Worm (Caenorhabditis elegans) whole organism, mixed stage, embryonic: ENCODE data around the gene sra-38.

Experiments
- blmp-1 ChIP-seq: fragments of 150-350 bp; optimal IDR thresholded peaks from 2 replicates; lab custom pipeline; 2014; ENCODE audit warnings: missing biosample characterization, missing genetic modification characterization
- ces-1 ChIP-seq: fragments of 150-350 bp; optimal IDR thresholded peaks from 2 replicates; lab custom pipeline; 2014; ENCODE audit warnings: missing biosample characterization, missing genetic modification reagents, missing genetic modification characterization
- elt-3 ChIP-seq: fragments of 150-350 bp; optimal IDR thresholded peaks from 2 replicates; lab custom pipeline; 2014; ENCODE audit warnings: missing biosample characterization, missing genetic modification characterization
- hlh-1 ChIP-seq: fragments of 150-350 bp; optimal IDR thresholded peaks from 2 replicates; lab custom pipeline; 2014; ENCODE audit warnings: missing biosample characterization, missing genetic modification reagents, missing genetic modification characterization
- lin-13 ChIP-seq: fragments of 150-350 bp; optimal IDR thresholded peaks from 2 replicates; lab custom pipeline; 2014; ENCODE audit warnings: missing biosample characterization, missing genetic modification characterization
- lsy-2 ChIP-seq: fragments of 150-350 bp; optimal IDR thresholded peaks from 2 replicates; lab custom pipeline; 2014; ENCODE audit warnings: missing biosample characterization, missing genetic modification characterization
- mab-5 ChIP-seq: fragments of 150-350 bp; optimal IDR thresholded peaks from 2 replicates; lab custom pipeline; 2014; ENCODE audit warnings: missing biosample characterization, missing genetic modification characterization
- mep-1 ChIP-seq: fragments of 150-350 bp; optimal IDR thresholded peaks from 2 replicates; lab custom pipeline; 2017; ENCODE audit warnings: missing biosample characterization, missing genetic modification reagents, missing genetic modification characterization, inconsistent platforms
- nhr-76 ChIP-seq: sonication (generic microtip); optimal IDR thresholded peaks from 2 replicates; lab custom pipeline; 2017; ENCODE audit warnings: missing biosample characterization, missing genetic modification characterization
- pha-4 ChIP-seq: fragments of 150-350 bp; optimal IDR thresholded peaks from 2 replicates; lab custom pipeline; 2018; ENCODE audit warnings: missing biosample characterization, missing genetic modification reagents, missing genetic modification characterization
- snpc-4 ChIP-seq: fragments of 150-350 bp; optimal IDR thresholded peaks from 2 replicates; lab custom pipeline; 2014; ENCODE audit warnings: missing biosample characterization, missing genetic modification characterization
- unc-39 ChIP-seq: fragments of 150-350 bp; optimal IDR thresholded peaks from 2 replicates; lab custom pipeline; 2014; ENCODE audit warnings: missing biosample characterization, missing genetic modification characterization
- unc-62 ChIP-seq: fragments of 150-350 bp; optimal IDR thresholded peaks from 2 replicates; lab custom pipeline; 2014; ENCODE audit warnings: missing biosample characterization, missing genetic modification reagents, missing genetic modification characterization
- ztf-11 ChIP-seq: fragments of 150-350 bp; optimal IDR thresholded peaks from 2 replicates; lab custom pipeline; 2014; ENCODE audit warnings: missing biosample characterization, missing genetic modification characterization

DNA sequence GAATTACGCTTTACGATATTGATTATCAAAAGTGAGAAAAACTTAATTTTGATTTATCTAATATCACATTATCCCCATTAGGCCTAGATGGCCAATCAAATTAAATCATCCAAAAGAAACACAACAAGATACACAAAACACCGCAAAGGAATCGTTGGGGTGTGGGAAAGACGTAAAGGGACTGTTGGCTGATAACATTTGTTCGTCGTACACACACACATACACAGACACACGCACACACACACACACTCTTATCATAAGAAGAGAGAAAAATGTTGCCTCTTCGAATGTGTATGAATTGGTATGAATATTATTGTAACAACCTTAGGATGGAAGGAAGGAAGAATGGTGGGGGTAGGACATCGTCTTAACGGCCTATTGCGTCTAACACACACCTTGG, 14.8 kb downstream of the sra-38 start:
- no peak for TF ChIP-seq blmp-1 (tag; lab: Kevin White, UChicago)
- no peak for TF ChIP-seq lin-13
- TF ChIP-seq elt-3 (tag; lab: Kevin White, UChicago): no peak
- no peak for TF ChIP-seq ces-1 (GFP tag; lab: Kevin White, UChicago)
- TF ChIP-seq mep-1 (tag; lab: Kevin White, UChicago): no peak
- TF ChIP-seq nhr-76 (tag; lab: Kevin White, UChicago): no peak
- TF ChIP-seq hlh-1: no peak
- no peak for TF ChIP-seq snpc-4 (tag; lab: Kevin White, UChicago)
- no peak for TF ChIP-seq pha-4
- TF ChIP-seq unc-62 (GFP tag; lab: Kevin White, UChicago): no peak
- TF ChIP-seq ztf-11 (tag; lab: Kevin White, UChicago): no peak
- no peak for TF ChIP-seq lsy-2 (tag; lab: Kevin White, UChicago)
- TF ChIP-seq mab-5 (tag; lab: Kevin White, UChicago): no peak
- TF ChIP-seq unc-39: no peak
